Worm (Caenorhabditis elegans) whole organism, early embryonic: ENCODE results near the gene eif-2Bepsilon.

ENCODE experiments used
- B0310.2 ChIP-seq: sonication (generic microtip); optimal IDR thresholded peaks from 2 replicates; lab custom pipeline; 2016; ENCODE audit warnings: mild to moderate bottlenecking, missing genetic modification characterization, missing compliant biosample characterization
- F13C5.2 ChIP-seq: sonication (generic microtip); optimal IDR thresholded peaks from 2 replicates; lab custom pipeline; 2017; ENCODE audit warnings: mild to moderate bottlenecking, missing genetic modification characterization, inconsistent platforms, missing compliant biosample characterization
- aly-1 ChIP-seq: sonication (generic microtip); optimal IDR thresholded peaks from 2 replicates; lab custom pipeline; 2016; ENCODE audit warnings: missing genetic modification characterization, missing compliant biosample characterization
- ama-1 ChIP-seq: fragments of 150-350 bp; optimal IDR thresholded peaks from 2 replicates; lab custom pipeline; 2014
- ceh-13 ChIP-seq: fragments of 200-800 bp; sonication (Bioruptor generic); optimal IDR thresholded peaks from 2 replicates; lab custom pipeline; 2018; ENCODE audit warnings: mild to moderate bottlenecking, missing genetic modification characterization, missing compliant biosample characterization
- ceh-36 ChIP-seq: sonication (generic microtip); optimal IDR thresholded peaks from 2 replicates; lab custom pipeline; 2016; ENCODE audit warnings: missing genetic modification characterization, inconsistent platforms, missing compliant biosample characterization
- ets-7 ChIP-seq: sonication (generic microtip); optimal IDR thresholded peaks from 2 replicates; lab custom pipeline; 2016; ENCODE audit warnings: missing genotype, missing genetic modification characterization, missing compliant biosample characterization
- flt-1 ChIP-seq: fragments of 200-800 bp; sonication (Bioruptor generic); IDR thresholded peaks from 2 replicates; pipeline ENCODE4 v1.3.6; 2022; ENCODE audit warnings: missing genetic modification characterization, missing compliant biosample characterization
- hmbx-1 ChIP-seq: sonication (generic microtip); optimal IDR thresholded peaks from 2 replicates; lab custom pipeline; 2016; ENCODE audit warnings: mild to moderate bottlenecking, missing genetic modification characterization, missing compliant biosample characterization
- hmg-4 ChIP-seq: fragments of 200-800 bp; sonication (Bioruptor generic); optimal IDR thresholded peaks from 2 replicates; lab custom pipeline; 2018; ENCODE audit warnings: mild to moderate bottlenecking, missing genetic modification characterization, missing compliant biosample characterization
- hnd-1 ChIP-seq: sonication (generic microtip); optimal IDR thresholded peaks from 2 replicates; lab custom pipeline; 2016; ENCODE audit warnings: missing genetic modification characterization, missing compliant biosample characterization
- pes-1 ChIP-seq: fragments of 200-800 bp; sonication (Bioruptor generic); IDR thresholded peaks from 2 replicates; pipeline ENCODE4 v1.3.6; 2022; ENCODE audit warnings: missing genetic modification reagents, missing genetic modification characterization, missing compliant biosample characterization
- scrt-1 ChIP-seq: fragments of 200-800 bp; sonication (Bioruptor generic); IDR thresholded peaks from 2 replicates; pipeline ENCODE4 v1.3.6; 2022; ENCODE audit warnings: missing genetic modification characterization, missing compliant biosample characterization
- sea-1 ChIP-seq: fragments of 200-800 bp; sonication (Bioruptor generic); conservative IDR thresholded peaks from 2 replicates; pipeline ENCODE4 v1.3.6; 2022; ENCODE audit warnings: missing genetic modification characterization, missing compliant biosample characterization
- tbx-11 ChIP-seq: fragments of 200-800 bp; sonication (Bioruptor generic); IDR thresholded peaks from 2 replicates; pipeline ENCODE4 v1.3.6; 2022; ENCODE audit warnings: missing genetic modification characterization, missing compliant biosample characterization
- tbx-37 ChIP-seq: fragments of 200-800 bp; sonication (Bioruptor generic); conservative IDR thresholded peaks from 2 replicates; pipeline ENCODE4 v1.3.6; 2022; ENCODE audit warnings: missing genetic modification reagents, missing genetic modification characterization, missing compliant biosample characterization
- tra-4 ChIP-seq: sonication (generic microtip); optimal IDR thresholded peaks from 2 replicates; lab custom pipeline; 2017; ENCODE audit warnings: missing genetic modification characterization, missing compliant biosample characterization

The eif-2Bepsilon gene

ce11 chrII:8661539-8661938 lies at the start of gene eif-2Bepsilon, which contains the start of gene piga-1:
eif-2Bepsilon (plus strand) TSS chrII:8661869.
piga-1 (minus strand) TSS chrII:8661712.
- TF ChIP-seq aly-1 (no peak), F13C5.2 (no peak), tbx-37 (GFP tag; lab: Robert Waterston, UW) (no peak), hnd-1 (tag; lab: Kevin White, UChicago) (no peak), ceh-13 (no peak), B0310.2 (tag; lab: Kevin White, UChicago) (no peak), scrt-1 (GFP tag; lab: Robert Waterston, UW) (no peak), flt-1 (no peak), ets-7 (tag; lab: Kevin White, UChicago) (no peak)

- TF ChIP-seq flt-1 = no peak
- TF ChIP-seq hmbx-1 = no peak
- no peak for TF ChIP-seq F13C5.2
- TF ChIP-seq B0310.2 (tag; lab: Kevin White, UChicago) = no peak
- TF ChIP-seq hnd-1 (tag; lab: Kevin White, UChicago) = no peak
- TF ChIP-seq ceh-13 = no peak
- TF ChIP-seq ama-1 (lab: Kevin White, UChicago) = no peak
- no peak for TF ChIP-seq tra-4
- no peak for TF ChIP-seq hmg-4 (GFP tag; lab: Kevin White, UChicago)
- no peak for TF ChIP-seq sea-1 (GFP tag; lab: Robert Waterston, UW)
- TF ChIP-seq tbx-37 (GFP tag; lab: Robert Waterston, UW) = no peak
- TF ChIP-seq ets-7 (tag; lab: Kevin White, UChicago) = no peak
- TF ChIP-seq pes-1 (GFP tag; lab: Robert Waterston, UW) = no peak
- TF ChIP-seq ceh-36 (tag; lab: Kevin White, UChicago) = no peak
- TF ChIP-seq tbx-11 (GFP tag; lab: Robert Waterston, UW) = no peak
- TF ChIP-seq scrt-1 (GFP tag; lab: Robert Waterston, UW) = no peak
Measured at ce11 chrII:8612470-8612869, 49.2 kb upstream of the eif-2Bepsilon start, which contains the start of gene T22C8.1. T22C8.1 (plus strand) TSS chrII:8612770.

- TF ChIP-seq tbx-11 (GFP tag; lab: Robert Waterston, UW) = no peak
- TF ChIP-seq tbx-37 (GFP tag; lab: Robert Waterston, UW) = no peak
- TF ChIP-seq hmg-4 (GFP tag; lab: Kevin White, UChicago) = no peak
- TF ChIP-seq sea-1 (GFP tag; lab: Robert Waterston, UW) = no peak
- TF ChIP-seq hmbx-1 = no peak
- TF ChIP-seq hnd-1 (tag; lab: Kevin White, UChicago) = no peak
- no peak for TF ChIP-seq F13C5.2
- TF ChIP-seq scrt-1 (GFP tag; lab: Robert Waterston, UW) = no peak
Measured at ce11 chrII:8616155-8616554, 45.5 kb upstream of the eif-2Bepsilon start.

- TF ChIP-seq ceh-36 (tag; lab: Kevin White, UChicago) (no peak), F13C5.2 (no peak)
Measured at ce11 chrII:8617516-8617915, 44.2 kb upstream of the eif-2Bepsilon start, which contains the start of gene chhy-1. chhy-1 (minus strand) TSS chrII:8617616.

ce11 chrII:8621883-8622282 lies 39.8 kb upstream of the eif-2Bepsilon start, which contains the start of gene T22C8.3:
T22C8.3 (minus strand) TSS chrII:8621983.
- TF ChIP-seq sea-1 (GFP tag; lab: Robert Waterston, UW) (no peak), tra-4 (no peak), tbx-11 (GFP tag; lab: Robert Waterston, UW) (no peak), B0310.2 (tag; lab: Kevin White, UChicago) (no peak)

ce11 chrII:8623396-8623795 lies 38.3 kb upstream of the eif-2Bepsilon start, which contains the start of gene T22C8.4:
T22C8.4 (minus strand) TSS chrII:8623496.
- no peak for TF ChIP-seq tra-4
- no peak for TF ChIP-seq hmbx-1
- no peak for TF ChIP-seq tbx-37 (GFP tag; lab: Robert Waterston, UW)
- TF ChIP-seq aly-1 = no peak
- no peak for TF ChIP-seq ama-1 (lab: Kevin White, UChicago)
- no peak for TF ChIP-seq ets-7 (tag; lab: Kevin White, UChicago)
- TF ChIP-seq hmg-4 (GFP tag; lab: Kevin White, UChicago) = no peak
- no peak for TF ChIP-seq ceh-13
- no peak for TF ChIP-seq ceh-36 (tag; lab: Kevin White, UChicago)
- TF ChIP-seq tbx-11 (GFP tag; lab: Robert Waterston, UW) = no peak
- no peak for TF ChIP-seq B0310.2 (tag; lab: Kevin White, UChicago)
- no peak for TF ChIP-seq scrt-1 (GFP tag; lab: Robert Waterston, UW)
- no peak for TF ChIP-seq F13C5.2
- no peak for TF ChIP-seq pes-1 (GFP tag; lab: Robert Waterston, UW)
- TF ChIP-seq sea-1 (GFP tag; lab: Robert Waterston, UW) = no peak
- no peak for TF ChIP-seq flt-1
- no peak for TF ChIP-seq hnd-1 (tag; lab: Kevin White, UChicago)

ce11 chrII:8625163-8625562 lies 36.5 kb upstream of the eif-2Bepsilon start, which contains the start of gene sptf-2:
sptf-2 (plus strand) TSS chrII:8625459.
- TF ChIP-seq ceh-13 = no peak

ce11 chrII:8626598-8626997 lies 35.1 kb upstream of the eif-2Bepsilon start:
- TF ChIP-seq F13C5.2 = no peak
- no peak for TF ChIP-seq ceh-36 (tag; lab: Kevin White, UChicago)
- no peak for TF ChIP-seq scrt-1 (GFP tag; lab: Robert Waterston, UW)
- no peak for TF ChIP-seq ets-7 (tag; lab: Kevin White, UChicago)
- no peak for TF ChIP-seq tbx-11 (GFP tag; lab: Robert Waterston, UW)
- TF ChIP-seq hmg-4 (GFP tag; lab: Kevin White, UChicago) = no peak
- no peak for TF ChIP-seq B0310.2 (tag; lab: Kevin White, UChicago)
- no peak for TF ChIP-seq hmbx-1
- TF ChIP-seq ceh-13 = no peak
- TF ChIP-seq tbx-37 (GFP tag; lab: Robert Waterston, UW) = no peak
